Fruit fly (Drosophila melanogaster) whole organism, prepupa: ENCODE data around the gene Rap1.

Experiments
- Blimp-1 ChIP-seq: fragments of 200-800 bp; sonication (Bioruptor generic); optimal IDR thresholded peaks from 3 replicates; lab custom pipeline; 2017; ENCODE audit warnings: missing biosample characterization, missing genetic modification characterization, mild to moderate bottlenecking, moderate library complexity, missing genetic modification reagents
- CG10631 ChIP-seq: fragments of 200-800 bp; sonication (Bioruptor generic); optimal IDR thresholded peaks from 2 replicates; lab custom pipeline; 2016; ENCODE audit warnings: missing biosample characterization, missing genetic modification characterization
- CG10669 ChIP-seq: fragments of 200-800 bp; sonication (Bioruptor generic); optimal IDR thresholded peaks from 3 replicates; lab custom pipeline; 2018; ENCODE audit warnings: missing biosample characterization, mild to moderate bottlenecking, missing genetic modification characterization, moderate library complexity
- CG11902 ChIP-seq: fragments of 200-800 bp; sonication (Bioruptor generic); optimal IDR thresholded peaks from 3 replicates; lab custom pipeline; 2016; ENCODE audit warnings: missing biosample characterization, missing genetic modification characterization
- CG15336 ChIP-seq: fragments of 200-800 bp; sonication (Bioruptor generic); IDR thresholded peaks from 2 replicates; pipeline ENCODE4 v1.3.6; 2022; ENCODE audit warnings: missing biosample characterization, missing genetic modification characterization
- CG1621 ChIP-seq: fragments of 200-800 bp; sonication (Bioruptor generic); optimal IDR thresholded peaks from 3 replicates; lab custom pipeline; 2018; ENCODE audit warnings: missing biosample characterization, mild to moderate bottlenecking, missing genetic modification characterization
- CG16779 ChIP-seq: fragments of 200-800 bp; sonication (Bioruptor generic); optimal IDR thresholded peaks from 3 replicates; lab custom pipeline; 2017; ENCODE audit warnings: missing biosample characterization, mild to moderate bottlenecking, missing genetic modification characterization
- CG31627 ChIP-seq: fragments of 200-800 bp; sonication (Bioruptor generic); optimal IDR thresholded peaks from 3 replicates; lab custom pipeline; 2016; ENCODE audit warnings: missing biosample characterization, missing genetic modification characterization
- CG34406 ChIP-seq: fragments of 200-800 bp; sonication (Bioruptor generic); optimal IDR thresholded peaks from 3 replicates; lab custom pipeline; 2016; ENCODE audit warnings: missing biosample characterization, missing genetic modification characterization
- CG3919 ChIP-seq: fragments of 200-800 bp; sonication (Bioruptor generic); optimal IDR thresholded peaks from 3 replicates; lab custom pipeline; 2016; ENCODE audit warnings: missing biosample characterization, missing genetic modification characterization
- CG4318 ChIP-seq: fragments of 200-800 bp; sonication (Bioruptor generic); optimal IDR thresholded peaks from 3 replicates; lab custom pipeline; 2017; ENCODE audit warnings: missing biosample characterization, mild to moderate bottlenecking, missing genetic modification characterization
- CG6276 ChIP-seq: fragments of 200-800 bp; sonication (Bioruptor generic); optimal IDR thresholded peaks from 2 replicates; lab custom pipeline; 2017; ENCODE audit warnings: missing biosample characterization, mild to moderate bottlenecking, missing genetic modification characterization
- CG6792 ChIP-seq: fragments of 200-800 bp; sonication (Bioruptor generic); optimal IDR thresholded peaks from 3 replicates; lab custom pipeline; 2016; ENCODE audit warnings: missing biosample characterization, missing genetic modification characterization
- CG6808 ChIP-seq: fragments of 200-800 bp; sonication (Bioruptor generic); optimal IDR thresholded peaks from 3 replicates; lab custom pipeline; 2017; ENCODE audit warnings: missing biosample characterization, missing genetic modification characterization, mild to moderate bottlenecking, moderate library complexity, missing genetic modification reagents
- CG6854 ChIP-seq: fragments of 200-800 bp; sonication (Bioruptor generic); optimal IDR thresholded peaks from 2 replicates; lab custom pipeline; 2017; ENCODE audit warnings: missing biosample characterization, mild to moderate bottlenecking, missing genetic modification characterization
- CG7368 ChIP-seq: fragments of 200-800 bp; sonication (Bioruptor generic); optimal IDR thresholded peaks from 3 replicates; lab custom pipeline; 2016; ENCODE audit warnings: missing biosample characterization, missing genetic modification characterization
- CG8632 ChIP-seq: fragments of 200-800 bp; sonication (Bioruptor generic); optimal IDR thresholded peaks from 3 replicates; lab custom pipeline; 2016; ENCODE audit warnings: missing biosample characterization, missing genetic modification characterization
- CG9139 ChIP-seq: fragments of 200-800 bp; sonication (Bioruptor generic); optimal IDR thresholded peaks from 3 replicates; lab custom pipeline; 2017; ENCODE audit warnings: missing biosample characterization, mild to moderate bottlenecking, missing genetic modification characterization
- Eip75B ChIP-seq: fragments of 200-800 bp; sonication (Bioruptor generic); optimal IDR thresholded peaks from 3 replicates; lab custom pipeline; 2016; ENCODE audit warnings: missing biosample characterization, missing genetic modification characterization
- Eip78C ChIP-seq: fragments of 200-800 bp; sonication (Bioruptor generic); peaks from one replicate; lab custom pipeline; 2016; ENCODE audit warnings: missing biosample characterization, missing genetic modification characterization
- Eip93F ChIP-seq: fragments of 200-800 bp; sonication (Bioruptor generic); optimal IDR thresholded peaks from 2 replicates; lab custom pipeline; 2016; ENCODE audit warnings: missing biosample characterization, mild to moderate bottlenecking, missing genetic modification characterization
- Ets21C ChIP-seq: fragments of 200-800 bp; sonication (Bioruptor generic); optimal IDR thresholded peaks from 3 replicates; lab custom pipeline; 2016; ENCODE audit warnings: missing biosample characterization, missing genetic modification characterization
- Ets96B ChIP-seq: fragments of 200-800 bp; optimal IDR thresholded peaks from 2 replicates; lab custom pipeline; 2019; ENCODE audit warnings: missing biosample characterization, mild to moderate bottlenecking, missing genetic modification characterization, moderate library complexity
- Gug ChIP-seq: fragments of 200-800 bp; sonication (Bioruptor generic); IDR thresholded peaks from 2 replicates; pipeline ENCODE4 v1.3.6; 2022; ENCODE audit warnings: missing biosample characterization, missing genetic modification characterization
- Hr38 ChIP-seq: sonication (Bioruptor generic); optimal IDR thresholded peaks from 2 replicates; lab custom pipeline; 2016; ENCODE audit warnings: missing biosample characterization, missing genetic modification characterization
- Hr39 ChIP-seq: fragments of 200-800 bp; sonication (Bioruptor generic); optimal IDR thresholded peaks from 2 replicates; lab custom pipeline; 2016; ENCODE audit warnings: missing biosample characterization, missing genetic modification characterization
- Hr4 ChIP-seq: fragments of 200-800 bp; sonication (Bioruptor generic); optimal IDR thresholded peaks from 3 replicates; lab custom pipeline; 2016; ENCODE audit warnings: missing biosample characterization, missing genetic modification characterization
- Met ChIP-seq: fragments of 200-800 bp; sonication (Bioruptor generic); optimal IDR thresholded peaks from 3 replicates; lab custom pipeline; 2016; ENCODE audit warnings: missing biosample characterization, missing genetic modification characterization
- OdsH ChIP-seq: fragments of 200-800 bp; sonication (Bioruptor generic); optimal IDR thresholded peaks from 3 replicates; lab custom pipeline; 2016; ENCODE audit warnings: missing biosample characterization, missing genetic modification characterization
- Smox ChIP-seq: fragments of 200-800 bp; sonication (Bioruptor generic); optimal IDR thresholded peaks from 3 replicates; lab custom pipeline; 2016; ENCODE audit warnings: missing biosample characterization, missing genetic modification characterization
- Sox102F ChIP-seq: fragments of 200-800 bp; sonication (Bioruptor generic); optimal IDR thresholded peaks from 2 replicates; lab custom pipeline; 2016; ENCODE audit warnings: missing biosample characterization, mild to moderate bottlenecking, missing genetic modification characterization
- Sox14 ChIP-seq: fragments of 200-800 bp; sonication (Bioruptor generic); optimal IDR thresholded peaks from 3 replicates; lab custom pipeline; 2016; ENCODE audit warnings: missing biosample characterization, missing genetic modification characterization
- Sox15 ChIP-seq: fragments of 200-800 bp; sonication (Bioruptor generic); optimal IDR thresholded peaks from 3 replicates; lab custom pipeline; 2016; ENCODE audit warnings: missing biosample characterization, missing genetic modification characterization
- acj6 ChIP-seq: fragments of 200-800 bp; sonication (Bioruptor generic); optimal IDR thresholded peaks from 3 replicates; lab custom pipeline; 2016; ENCODE audit warnings: missing biosample characterization, missing genetic modification characterization
- cyc ChIP-seq: fragments of 200-800 bp; sonication (Bioruptor generic); optimal IDR thresholded peaks from 3 replicates; lab custom pipeline; 2016; ENCODE audit warnings: missing biosample characterization, missing genetic modification characterization
- dac ChIP-seq: fragments of 200-800 bp; sonication (Bioruptor generic); optimal IDR thresholded peaks from 2 replicates; lab custom pipeline; 2017; ENCODE audit warnings: missing biosample characterization, mild to moderate bottlenecking, missing genetic modification characterization
- dsx ChIP-seq: fragments of 200-800 bp; optimal IDR thresholded peaks from 3 replicates; lab custom pipeline; 2019; ENCODE audit warnings: missing biosample characterization, mild to moderate bottlenecking, missing genetic modification characterization, moderate library complexity; ENCODE audit not compliant: poor library complexity, severe bottlenecking
- eg ChIP-seq: fragments of 200-800 bp; sonication (Bioruptor generic); IDR thresholded peaks from 3 replicates; pipeline ENCODE4 v1.3.6; 2022; ENCODE audit warnings: missing biosample characterization, missing genetic modification characterization
- esn ChIP-seq: fragments of 200-800 bp; sonication (Bioruptor generic); optimal IDR thresholded peaks from 2 replicates; lab custom pipeline; 2016; ENCODE audit warnings: missing biosample characterization, mild to moderate bottlenecking, missing genetic modification characterization, moderate library complexity
- fd59A ChIP-seq: fragments of 200-800 bp; sonication (Bioruptor generic); optimal IDR thresholded peaks from 2 replicates; lab custom pipeline; 2017; ENCODE audit warnings: missing biosample characterization, mild to moderate bottlenecking, missing genetic modification characterization, missing genetic modification reagents
- fkh ChIP-seq: fragments of 200-800 bp; sonication (Bioruptor generic); optimal IDR thresholded peaks from 3 replicates; lab custom pipeline; 2017; ENCODE audit warnings: missing biosample characterization, mild to moderate bottlenecking, missing genetic modification characterization, moderate library complexity
- lz ChIP-seq: fragments of 200-800 bp; sonication (Bioruptor generic); optimal IDR thresholded peaks from 3 replicates; lab custom pipeline; 2016; ENCODE audit warnings: missing biosample characterization, missing genetic modification characterization
- pdm3 ChIP-seq: fragments of 200-800 bp; sonication (Bioruptor generic); optimal IDR thresholded peaks from 3 replicates; lab custom pipeline; 2016; ENCODE audit warnings: missing biosample characterization, missing genetic modification characterization
- ss ChIP-seq, 2 experiments: fragments of 200-800 bp; sonication (Bioruptor generic); optimal IDR thresholded peaks; 2 replicates in 1 of 2; 3 replicates in 1 of 2; lab custom pipeline; 2017 to 2018; ENCODE audit warnings: mild to moderate bottlenecking in 2 of 2, missing biosample characterization in 2 of 2, missing genetic modification characterization in 2 of 2, moderate library complexity in 1 of 2
- svp ChIP-seq: fragments of 200-800 bp; sonication (Bioruptor generic); peaks from one replicate; lab custom pipeline; 2016; ENCODE audit warnings: missing biosample characterization, missing genetic modification characterization
- topi ChIP-seq: fragments of 200-800 bp; sonication (Bioruptor generic); optimal IDR thresholded peaks from 3 replicates; lab custom pipeline; 2016; ENCODE audit warnings: missing biosample characterization, missing genetic modification characterization

Gene Rap1

DNA sequence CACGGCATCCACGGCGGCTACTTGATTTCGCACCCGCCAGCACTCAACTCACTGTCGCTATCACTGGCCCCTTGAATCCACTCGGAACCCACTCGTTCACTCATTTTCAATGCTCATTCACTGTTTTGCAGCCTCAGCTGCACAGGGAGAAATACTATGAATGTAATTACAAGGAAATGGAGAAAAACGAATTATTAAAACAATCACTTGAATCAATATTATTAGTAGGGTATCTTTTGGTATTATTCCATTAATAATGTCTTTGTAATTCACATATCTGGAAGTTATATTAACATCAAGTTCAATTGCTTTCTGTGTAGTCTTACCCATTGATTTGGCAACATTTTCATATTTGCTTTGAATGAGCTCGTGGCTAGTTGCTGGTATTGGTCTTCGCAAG is 38.6 kb upstream of the Rap1 start (continued):
- TF ChIP-seq dac (GFP tag; lab: Kevin White, UChicago): peak; percentile 33
- peak; percentile 18 for TF ChIP-seq dsx (GFP tag; lab: Kevin White, UChicago)
- no peak for TF ChIP-seq Met (GFP tag; lab: Kevin White, UChicago)
- TF ChIP-seq Blimp-1 (GFP tag; lab: Kevin White, UChicago): no peak
- no peak for TF ChIP-seq CG31627 (GFP tag; lab: Kevin White, UChicago)
- TF ChIP-seq CG1621 (tag; lab: Kevin White, UChicago): no peak
- no peak for TF ChIP-seq lz (GFP tag; lab: Kevin White, UChicago)
- no peak for TF ChIP-seq Sox15 (GFP tag; lab: Kevin White, UChicago)
- TF ChIP-seq topi (GFP tag; lab: Kevin White, UChicago): no peak
- peak; percentile 75 for TF ChIP-seq Hr4 (GFP tag; lab: Kevin White, UChicago)
- no peak for TF ChIP-seq CG9139
- TF ChIP-seq CG8632 (GFP tag; lab: Kevin White, UChicago): no peak
- TF ChIP-seq CG10631 (GFP tag; lab: Kevin White, UChicago): peak; percentile 19
- TF ChIP-seq CG6276 (GFP tag; lab: Kevin White, UChicago): peak; percentile 83
- TF ChIP-seq Hr38: no peak
- no peak for TF ChIP-seq Sox102F (GFP tag; lab: Kevin White, UChicago)
- TF ChIP-seq CG4318: peak; percentile 49
- TF ChIP-seq CG11902: no peak
- TF ChIP-seq fd59A (GFP tag; lab: Kevin White, UChicago): no peak
- no peak for TF ChIP-seq cyc
- TF ChIP-seq acj6: no peak
- TF ChIP-seq CG15336: peak; percentile 91
- no peak for TF ChIP-seq CG6854 (GFP tag; lab: Kevin White, UChicago)
- no peak for TF ChIP-seq esn
- TF ChIP-seq svp: peak; percentile 53
- peak; percentile 83 for TF ChIP-seq Gug (GFP tag; lab: Robert Waterston, UW)
- peak; percentile 8 for TF ChIP-seq CG10669 (GFP tag; lab: Kevin White, UChicago)
- TF ChIP-seq Sox14 (GFP tag; lab: Kevin White, UChicago): no peak
- TF ChIP-seq pdm3: peak; percentile 41
- TF ChIP-seq Hr39: no peak
- TF ChIP-seq Eip93F (GFP tag; lab: Kevin White, UChicago): no peak
- no peak for TF ChIP-seq fkh (GFP tag; lab: Kevin White, UChicago)
- no peak for TF ChIP-seq Smox (GFP tag; lab: Kevin White, UChicago)
- peak; percentile 87 for TF ChIP-seq Eip78C (GFP tag; lab: Kevin White, UChicago)

DNA sequence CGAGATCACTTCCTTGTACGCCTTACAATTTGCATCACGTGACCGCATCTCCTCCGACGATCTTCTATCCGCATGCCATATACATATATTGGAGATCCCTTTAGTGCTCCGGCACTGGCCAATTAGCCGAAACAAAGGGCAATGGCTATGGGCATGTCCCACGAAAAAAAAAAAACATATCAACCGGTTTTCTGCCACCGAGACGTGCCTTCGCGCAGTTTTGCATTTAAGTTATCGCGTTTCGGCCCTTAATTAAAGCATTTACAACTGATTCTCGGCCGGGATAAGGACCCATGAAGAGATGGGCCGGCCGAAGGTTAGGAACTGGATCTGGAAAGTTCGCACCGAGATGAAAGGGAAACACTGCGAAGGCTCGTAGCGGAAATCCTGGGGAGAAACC is 37.6 kb upstream of the Rap1 start:
- TF ChIP-seq ss (GFP tag; optimal IDR thresholded peaks at IDR 0.05; lab: Kevin White, UChicago) (peak in 1 of 2 experiments; percentile 78), CG6808 (GFP tag; lab: Kevin White, UChicago) (peak; percentile 13), Eip75B (no peak), Blimp-1 (GFP tag; lab: Kevin White, UChicago) (peak; percentile 71), svp (peak; percentile 11)

DNA sequence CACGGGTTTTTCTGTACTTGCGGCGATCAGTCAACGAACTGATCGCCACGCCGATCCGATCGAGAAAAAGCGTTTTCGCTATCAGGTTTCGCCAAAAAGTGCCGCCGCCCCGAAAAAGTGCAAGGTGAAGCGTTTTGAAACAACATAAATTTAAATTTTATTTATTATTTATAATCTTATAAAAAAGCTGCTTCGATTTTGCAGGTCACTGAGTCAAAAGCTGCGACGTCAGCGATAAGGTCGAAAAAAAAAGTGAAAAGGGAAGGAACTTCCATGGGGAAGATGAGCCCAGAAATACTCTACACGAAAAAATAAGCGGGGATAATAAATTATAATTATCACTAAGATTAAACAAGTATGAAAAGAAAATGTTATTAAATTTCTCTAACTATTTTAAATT is 35.7 kb upstream of the Rap1 start:
- TF ChIP-seq fkh (GFP tag; lab: Kevin White, UChicago) (no peak), Eip78C (GFP tag; lab: Kevin White, UChicago) (peak; percentile 3), svp (peak; percentile 92), acj6 (peak; percentile 5), CG6276 (GFP tag; lab: Kevin White, UChicago) (no peak)

DNA sequence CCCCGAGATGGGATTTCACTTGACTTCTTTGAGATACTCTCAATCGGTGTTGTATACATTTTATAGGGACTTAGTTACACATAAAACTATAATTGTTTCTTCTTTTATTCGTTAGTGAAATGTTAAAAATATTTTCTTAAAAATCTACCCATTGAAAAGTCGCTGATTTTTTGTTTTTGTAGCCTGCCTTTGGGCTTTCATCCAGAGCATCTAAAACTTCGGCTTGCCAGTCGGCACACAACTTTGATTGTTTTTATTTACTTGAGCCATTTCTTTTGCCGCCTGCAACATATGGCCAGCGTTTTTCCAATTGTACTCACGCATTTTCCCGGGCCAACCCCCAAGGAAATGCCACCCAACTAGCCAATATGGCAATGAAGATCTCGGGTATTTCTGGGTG is 29.9 kb upstream of the Rap1 start:
- no peak for TF ChIP-seq CG34406 (GFP tag; lab: Kevin White, UChicago)
- no peak for TF ChIP-seq CG6792
- no peak for TF ChIP-seq Ets21C (GFP tag; lab: Kevin White, UChicago)
- TF ChIP-seq CG7368 (GFP tag; lab: Kevin White, UChicago): no peak
- no peak for TF ChIP-seq Ets96B (tag; lab: Kevin White, UChicago)
- no peak for TF ChIP-seq OdsH
- TF ChIP-seq CG3919 (GFP tag; lab: Kevin White, UChicago): no peak
- no peak for TF ChIP-seq CG10669 (GFP tag; lab: Kevin White, UChicago)
- TF ChIP-seq ss (GFP tag; optimal IDR thresholded peaks at IDR 0.05; lab: Kevin White, UChicago): no peak
- no peak for TF ChIP-seq acj6
- no peak for TF ChIP-seq eg (GFP tag; lab: Robert Waterston, UW)
- no peak for TF ChIP-seq CG16779
- TF ChIP-seq Smox (GFP tag; lab: Kevin White, UChicago): no peak
- no peak for TF ChIP-seq CG1621 (tag; lab: Kevin White, UChicago)
